Fruit fly (Drosophila melanogaster) whole organism, embryonic: ENCODE results near the gene saturn.
A peak's percentile ranks its signal among the peaks of the same experiment; 100 is the strongest.

Experiments
- Abd-B ChIP-seq: fragments of 200-800 bp; sonication (Bioruptor generic); optimal IDR thresholded peaks from 2 replicates; lab custom pipeline; 2018; ENCODE audit warnings: missing biosample characterization, mild to moderate bottlenecking, missing genetic modification characterization, moderate library complexity
- Bteb2 ChIP-seq: fragments of 200-800 bp; sonication (Bioruptor generic); optimal IDR thresholded peaks from 2 replicates; lab custom pipeline; 2016; ENCODE audit warnings: missing biosample characterization, missing genetic modification characterization
- CG10565 ChIP-seq: fragments of 200-800 bp; sonication (Bioruptor generic); optimal IDR thresholded peaks from 3 replicates; lab custom pipeline; 2016; ENCODE audit warnings: missing biosample characterization, mild to moderate bottlenecking, missing genetic modification characterization
- CG12219 ChIP-seq: fragments of 200-800 bp; sonication (Bioruptor generic); optimal IDR thresholded peaks from 3 replicates; lab custom pipeline; 2018; ENCODE audit warnings: missing biosample characterization, mild to moderate bottlenecking, missing genetic modification characterization
- CG12744 ChIP-seq: fragments of 200-800 bp; sonication (Bioruptor generic); optimal IDR thresholded peaks from 2 replicates; lab custom pipeline; 2016; ENCODE audit warnings: missing biosample characterization, missing genetic modification characterization
- CG13424 ChIP-seq: fragments of 200-800 bp; sonication (Bioruptor generic); optimal IDR thresholded peaks from 2 replicates; lab custom pipeline; 2019; ENCODE audit warnings: missing biosample characterization, mild to moderate bottlenecking, missing genetic modification characterization, moderate library complexity
- CG15011 ChIP-seq: fragments of 200-800 bp; sonication (Bioruptor generic); optimal IDR thresholded peaks from 3 replicates; lab custom pipeline; 2018; ENCODE audit warnings: missing biosample characterization, mild to moderate bottlenecking, missing genetic modification characterization
- CG15269 ChIP-seq: fragments of 200-800 bp; sonication (Bioruptor generic); optimal IDR thresholded peaks from 2 replicates; lab custom pipeline; 2018; ENCODE audit warnings: missing biosample characterization, mild to moderate bottlenecking, missing genetic modification characterization, moderate library complexity
- CG1647 ChIP-seq: fragments of 200-800 bp; sonication (Bioruptor generic); optimal IDR thresholded peaks from 3 replicates; lab custom pipeline; 2016; ENCODE audit warnings: missing biosample characterization, missing genetic modification characterization
- CG16815 ChIP-seq: fragments of 200-800 bp; sonication (Bioruptor generic); optimal IDR thresholded peaks from 3 replicates; lab custom pipeline; 2017; ENCODE audit warnings: missing biosample characterization, mild to moderate bottlenecking, missing genetic modification characterization
- CG17568 ChIP-seq: fragments of 200-800 bp; sonication (Bioruptor generic); optimal IDR thresholded peaks from 2 replicates; lab custom pipeline; 2018; ENCODE audit warnings: missing biosample characterization, mild to moderate bottlenecking, missing genetic modification characterization, moderate library complexity
- CG3407 ChIP-seq: fragments of 200-800 bp; sonication (Bioruptor generic); optimal IDR thresholded peaks from 2 replicates; lab custom pipeline; 2018; ENCODE audit warnings: missing biosample characterization, mild to moderate bottlenecking, missing genetic modification characterization
- CG3838 ChIP-seq: fragments of 200-800 bp; sonication (Bioruptor generic); optimal IDR thresholded peaks from 3 replicates; lab custom pipeline; 2016; ENCODE audit warnings: missing biosample characterization, missing genetic modification characterization
- CG4282 ChIP-seq: fragments of 200-800 bp; sonication (Bioruptor generic); optimal IDR thresholded peaks from 2 replicates; lab custom pipeline; 2016; ENCODE audit warnings: missing biosample characterization, missing genetic modification characterization
- CG4424 ChIP-seq: fragments of 200-800 bp; sonication (Bioruptor generic); optimal IDR thresholded peaks from 3 replicates; lab custom pipeline; 2016; ENCODE audit warnings: missing biosample characterization, missing genetic modification characterization
- CG5953 ChIP-seq: fragments of 200-800 bp; sonication (Bioruptor generic); IDR thresholded peaks from 2 replicates; pipeline ENCODE4 v1.3.6; 2022; ENCODE audit warnings: missing biosample characterization, missing genetic modification characterization
- CG7745 ChIP-seq: fragments of 200-800 bp; sonication (Bioruptor generic); optimal IDR thresholded peaks from 2 replicates; lab custom pipeline; 2018; ENCODE audit warnings: missing biosample characterization, mild to moderate bottlenecking, missing genetic modification characterization, moderate library complexity
- CG7786 ChIP-seq: fragments of 200-800 bp; sonication (Bioruptor generic); optimal IDR thresholded peaks from 2 replicates; lab custom pipeline; 2016; ENCODE audit warnings: missing biosample characterization, missing genetic modification characterization
- CG8089 ChIP-seq: fragments of 200-800 bp; sonication (Bioruptor generic); optimal IDR thresholded peaks from 3 replicates; lab custom pipeline; 2016; ENCODE audit warnings: missing biosample characterization, missing genetic modification characterization
- CG8290 ChIP-seq, 3 experiments: fragments of 200-800 bp; sonication (Bioruptor generic); optimal IDR thresholded peaks; 2 replicates each; lab custom pipeline; 2016 to 2019; ENCODE audit warnings: missing biosample characterization in 3 of 3, missing genetic modification characterization in 3 of 3, mild to moderate bottlenecking in 2 of 3, moderate library complexity in 1 of 3
- CG8478 ChIP-seq: fragments of >200 bp; optimal IDR thresholded peaks from 2 replicates; lab custom pipeline; 2018
- CTCF ChIP-seq: fragments of 200-800 bp; sonication (Bioruptor generic); optimal IDR thresholded peaks from 2 replicates; lab custom pipeline; 2017; ENCODE audit warnings: missing biosample characterization, mild to moderate bottlenecking, missing genetic modification characterization, moderate library complexity
- Deaf1 ChIP-seq: fragments of 200-800 bp; optimal IDR thresholded peaks from 3 replicates; lab custom pipeline; 2019; ENCODE audit warnings: missing biosample characterization, mild to moderate bottlenecking, missing genetic modification characterization, moderate library complexity
- Doc2 ChIP-seq: fragments of 200-800 bp; sonication (Bioruptor generic); IDR thresholded peaks from 2 replicates; pipeline ENCODE4 v1.3.6; 2022; ENCODE audit warnings: missing biosample characterization, missing genetic modification characterization
- E2f1 ChIP-seq: fragments of 200-800 bp; sonication (Bioruptor generic); IDR thresholded peaks from 2 replicates; pipeline ENCODE4 v1.3.6; 2022; ENCODE audit warnings: missing biosample characterization, missing genetic modification characterization
- HHEX ChIP-seq: fragments of 200-800 bp; sonication (Bioruptor generic); optimal IDR thresholded peaks from 3 replicates; lab custom pipeline; 2017; ENCODE audit warnings: missing biosample characterization, mild to moderate bottlenecking, missing genetic modification characterization, missing genetic modification reagents
- Hey ChIP-seq: fragments of 200-800 bp; sonication (Bioruptor generic); optimal IDR thresholded peaks from 3 replicates; lab custom pipeline; 2018; ENCODE audit warnings: missing biosample characterization, mild to moderate bottlenecking, missing genetic modification characterization
- Hmr ChIP-seq: fragments of 200-800 bp; sonication (Bioruptor generic); optimal IDR thresholded peaks from 3 replicates; lab custom pipeline; 2017; ENCODE audit warnings: mild to moderate bottlenecking, missing biosample characterization, missing genetic modification reagents, missing genetic modification characterization
- Hr39 ChIP-seq: fragments of >200 bp; optimal IDR thresholded peaks from 2 replicates; lab custom pipeline; 2017
- Nf-YA ChIP-seq: fragments of 200-800 bp; sonication (Bioruptor generic); IDR thresholded peaks from 2 replicates; pipeline ENCODE4 v1.3.6; 2022; ENCODE audit warnings: missing biosample characterization, missing genetic modification characterization
- PHDP ChIP-seq: fragments of 200-800 bp; sonication (Bioruptor generic); optimal IDR thresholded peaks from 3 replicates; lab custom pipeline; 2018; ENCODE audit warnings: missing biosample characterization, mild to moderate bottlenecking, missing genetic modification characterization, moderate library complexity
- Rfx ChIP-seq: fragments of 200-800 bp; sonication (Bioruptor generic); IDR thresholded peaks from 2 replicates; pipeline ENCODE4 v1.3.6; 2022; ENCODE audit warnings: missing biosample characterization, missing genetic modification characterization
- Trl ChIP-seq, 3 experiments: fragments of >200 bp in 2 of 3; fragments of 200-800 bp in 1 of 3; sonication (Bioruptor generic) in 1 of 3; optimal IDR thresholded peaks; 2 replicates in 1 of 3; 3 replicates in 2 of 3; lab custom pipeline; 2016 to 2017; ENCODE audit warnings: missing biosample characterization in 1 of 3, missing genetic modification characterization in 1 of 3
- YL-1 ChIP-seq: fragments of 200-800 bp; sonication (Bioruptor generic); optimal IDR thresholded peaks from 3 replicates; lab custom pipeline; 2017; ENCODE audit warnings: missing biosample characterization, mild to moderate bottlenecking, missing genetic modification characterization
- aop ChIP-seq: fragments of 200-800 bp; sonication (Bioruptor generic); IDR thresholded peaks from 2 replicates; pipeline ENCODE4 v1.3.6; 2022; ENCODE audit warnings: missing biosample characterization, missing genetic modification characterization
- bab2 ChIP-seq: fragments of 200-800 bp; sonication (Bioruptor generic); optimal IDR thresholded peaks from 2 replicates; lab custom pipeline; 2016; ENCODE audit warnings: missing biosample characterization, missing genetic modification characterization
- chm ChIP-seq: fragments of 200-800 bp; sonication (Bioruptor generic); IDR thresholded peaks from 2 replicates; pipeline ENCODE4 v1.3.6; 2022; ENCODE audit warnings: missing biosample characterization, missing genetic modification characterization
- ci ChIP-seq: fragments of 200-800 bp; sonication (Bioruptor generic); IDR thresholded peaks from 3 replicates; pipeline ENCODE4 v1.3.6; 2022; ENCODE audit warnings: missing biosample characterization, missing genetic modification characterization
- crc ChIP-seq: fragments of 200-800 bp; sonication (Bioruptor generic); optimal IDR thresholded peaks from 2 replicates; lab custom pipeline; 2016; ENCODE audit warnings: missing biosample characterization, missing genetic modification characterization
- dmrt11E ChIP-seq: fragments of 200-800 bp; sonication (Bioruptor generic); optimal IDR thresholded peaks from 3 replicates; lab custom pipeline; 2018; ENCODE audit warnings: missing biosample characterization, mild to moderate bottlenecking, missing genetic modification characterization, moderate library complexity
- ftz-f1 ChIP-seq: fragments of 200-800 bp; sonication (Bioruptor generic); optimal IDR thresholded peaks from 2 replicates; lab custom pipeline; 2016; ENCODE audit warnings: missing biosample characterization, missing genetic modification characterization
- grn ChIP-seq: fragments of 200-800 bp; sonication (Bioruptor generic); optimal IDR thresholded peaks from 3 replicates; lab custom pipeline; 2017; ENCODE audit warnings: missing biosample characterization, missing genetic modification characterization
- gro ChIP-seq: fragments of 200-800 bp; sonication (Bioruptor generic); optimal IDR thresholded peaks from 2 replicates; lab custom pipeline; 2016; ENCODE audit warnings: missing biosample characterization, missing genetic modification characterization
- jigr1 ChIP-seq: fragments of 200-800 bp; sonication (Bioruptor generic); IDR thresholded peaks from 3 replicates; pipeline ENCODE4 v1.3.6; 2022; ENCODE audit warnings: missing biosample characterization, missing genetic modification characterization
- kah ChIP-seq: fragments of 200-800 bp; sonication (Bioruptor generic); optimal IDR thresholded peaks from 2 replicates; lab custom pipeline; 2018; ENCODE audit warnings: missing biosample characterization, mild to moderate bottlenecking, missing genetic modification characterization
- psq ChIP-seq: fragments of 200-800 bp; sonication (Bioruptor generic); optimal IDR thresholded peaks from 2 replicates; lab custom pipeline; 2017; ENCODE audit warnings: missing biosample characterization, missing genetic modification characterization
- pzg ChIP-seq: fragments of 200-800 bp; sonication (Bioruptor generic); optimal IDR thresholded peaks from 3 replicates; lab custom pipeline; 2018; ENCODE audit warnings: missing biosample characterization, mild to moderate bottlenecking, missing genetic modification characterization, moderate library complexity
- sd ChIP-seq: fragments of 200-800 bp; sonication (Bioruptor generic); optimal IDR thresholded peaks from 3 replicates; lab custom pipeline; 2018; ENCODE audit warnings: missing biosample characterization, mild to moderate bottlenecking, missing genetic modification characterization, moderate library complexity
- sr ChIP-seq: fragments of 200-800 bp; sonication (Bioruptor generic); IDR thresholded peaks from 3 replicates; pipeline ENCODE4 v1.3.6; 2022; ENCODE audit warnings: missing biosample characterization, missing genetic modification characterization
- wek ChIP-seq: fragments of 200-800 bp; sonication (Bioruptor generic); optimal IDR thresholded peaks from 3 replicates; lab custom pipeline; 2018; ENCODE audit warnings: missing biosample characterization, mild to moderate bottlenecking, missing genetic modification characterization, moderate library complexity
- z ChIP-seq: fragments of 200-800 bp; sonication (Bioruptor generic); IDR thresholded peaks from 3 replicates; pipeline ENCODE4 v1.3.6; 2022; ENCODE audit warnings: missing biosample characterization, missing genetic modification characterization

The saturn gene

dm6 chr3L:14172174-14172940 lies 30.8 kb upstream of the saturn start (continued):
- TF ChIP-seq CG13424 (tag; lab: Kevin White, UChicago) = peak; percentile 83
- TF ChIP-seq HHEX (GFP tag; lab: Kevin White, UChicago) = peak; percentile 10
- TF ChIP-seq kah (GFP tag; lab: Kevin White, UChicago) = no peak
- no peak for TF ChIP-seq z (GFP tag; lab: Robert Waterston, UW)
- no peak for TF ChIP-seq aop
- TF ChIP-seq CG4424 (GFP tag; lab: Kevin White, UChicago) = peak; percentile 32
- TF ChIP-seq CG15269 = peak; percentile 31
- no peak for TF ChIP-seq gro (GFP tag; lab: Kevin White, UChicago)
- peak; percentile 76 for TF ChIP-seq CG12219
- no peak for TF ChIP-seq pzg (GFP tag; lab: Kevin White, UChicago)
- no peak for TF ChIP-seq E2f1
- TF ChIP-seq CG7786 = no peak
- peak; percentile 10 for TF ChIP-seq Deaf1
- TF ChIP-seq CG5953 (GFP tag; lab: Robert Waterston, UW) = no peak
- TF ChIP-seq jigr1 (GFP tag; lab: Robert Waterston, UW) = no peak
- TF ChIP-seq CG4282 (GFP tag; lab: Kevin White, UChicago) = no peak
- peak; percentile 12 for TF ChIP-seq CG16815 (GFP tag; lab: Kevin White, UChicago)
- TF ChIP-seq CG8478 (lab: Kevin White, UChicago) = no peak
- TF ChIP-seq grn (GFP tag; lab: Kevin White, UChicago) = no peak
- no peak for TF ChIP-seq CG10565 (GFP tag; lab: Kevin White, UChicago)
- peak; percentile 60 for TF ChIP-seq dmrt11E (tag; lab: Kevin White, UChicago)
- TF ChIP-seq PHDP (tag; lab: Kevin White, UChicago) = peak; percentile 27
- no peak for TF ChIP-seq ftz-f1 (GFP tag; lab: Kevin White, UChicago)
- no peak for TF ChIP-seq Hr39 (lab: Kevin White, UChicago)
- TF ChIP-seq Nf-YA = no peak
- no peak for TF ChIP-seq wek (GFP tag; lab: Kevin White, UChicago)
- TF ChIP-seq bab2 (GFP tag; lab: Kevin White, UChicago) = no peak
- TF ChIP-seq Trl (optimal IDR thresholded peaks at IDR 0.05; lab: Kevin White, UChicago) = no peak
- no peak for TF ChIP-seq Trl (GFP tag; optimal IDR thresholded peaks at IDR 0.05; lab: Kevin White, UChicago)
- no peak for TF ChIP-seq Doc2
- TF ChIP-seq CG12744 (GFP tag; lab: Kevin White, UChicago) = no peak
- no peak for TF ChIP-seq CG17568
- peak; percentile 0 for TF ChIP-seq CG8290 (GFP tag; optimal IDR thresholded peaks at IDR 0.05; lab: Kevin White, UChicago)
- TF ChIP-seq CG8290 (tag; optimal IDR thresholded peaks at IDR 0.05; lab: Kevin White, UChicago) = no peak
- TF ChIP-seq sd (tag; lab: Kevin White, UChicago) = no peak
- peak; percentile 45; the same call in 1 of the 2 replicates for TF ChIP-seq chm (GFP tag; lab: Robert Waterston, UW)
- no peak for TF ChIP-seq CG7745
- TF ChIP-seq Hey (tag; lab: Kevin White, UChicago) = peak; percentile 59
- TF ChIP-seq CTCF (GFP tag; lab: Kevin White, UChicago) = no peak
- TF ChIP-seq crc (GFP tag; lab: Kevin White, UChicago) = no peak
- TF ChIP-seq CG8089 (GFP tag; lab: Kevin White, UChicago) = no peak
- no peak for TF ChIP-seq Rfx
- TF ChIP-seq Abd-B (GFP tag; lab: Kevin White, UChicago) = no peak
- peak; percentile 20; the same call in 1 of the 3 replicates for TF ChIP-seq ci (GFP tag; lab: Robert Waterston, UW)
- TF ChIP-seq CG3407 = peak; percentile 7
- no peak for TF ChIP-seq psq (GFP tag; lab: Kevin White, UChicago)
- no peak for TF ChIP-seq YL-1
- no peak for TF ChIP-seq CG1647 (GFP tag; lab: Kevin White, UChicago)
- TF ChIP-seq CG3838 = no peak
- no peak for TF ChIP-seq Bteb2 (GFP tag; lab: Kevin White, UChicago)
- TF ChIP-seq Hmr (GFP tag; lab: Kevin White, UChicago) = no peak
- TF ChIP-seq CG15011 = no peak
- no peak for TF ChIP-seq sr (GFP tag; lab: Robert Waterston, UW)
